Worm (Caenorhabditis elegans) whole organism, L2 larva: ENCODE results near the gene algn-6.

Experiments
- C34F6.9 ChIP-seq: fragments of 150-350 bp; optimal IDR thresholded peaks from 2 replicates; lab custom pipeline; 2014; ENCODE audit warnings: missing biosample characterization, missing genetic modification characterization
- F13H6.1 ChIP-seq: sonication (generic microtip); optimal IDR thresholded peaks from 2 replicates; lab custom pipeline; 2016; ENCODE audit warnings: missing genetic modification characterization, missing compliant biosample characterization
- R02D3.7 ChIP-seq: fragments of 150-350 bp; optimal IDR thresholded peaks from 2 replicates; lab custom pipeline; 2014; ENCODE audit warnings: missing biosample characterization, missing genetic modification characterization
- Y55F3AM.14 ChIP-seq: fragments of 200-800 bp; sonication (Bioruptor generic); optimal IDR thresholded peaks from 2 replicates; lab custom pipeline; 2018; ENCODE audit warnings: mild to moderate bottlenecking, missing genetic modification characterization, missing compliant biosample characterization
- ZK546.5 ChIP-seq: sonication (generic microtip); optimal IDR thresholded peaks from 2 replicates; lab custom pipeline; 2017; ENCODE audit warnings: missing biosample characterization, missing genetic modification characterization
- aly-2 ChIP-seq: fragments of 150-350 bp; optimal IDR thresholded peaks from 2 replicates; lab custom pipeline; 2014; ENCODE audit warnings: missing biosample characterization, missing genetic modification characterization
- ama-1 ChIP-seq: fragments of 150-350 bp; optimal IDR thresholded peaks from 2 replicates; lab custom pipeline; 2018; ENCODE audit warnings: inconsistent platforms
- blmp-1 ChIP-seq: sonication (generic microtip); optimal IDR thresholded peaks from 2 replicates; lab custom pipeline; 2017; ENCODE audit warnings: missing genetic modification characterization, mild to moderate bottlenecking, missing compliant biosample characterization, antibody characterized with exemption, moderate library complexity; ENCODE audit not compliant: insufficient read depth
- ceh-16 ChIP-seq: fragments of 150-350 bp; optimal IDR thresholded peaks from 2 replicates; lab custom pipeline; 2014; ENCODE audit warnings: missing biosample characterization, missing genetic modification characterization
- ceh-82 ChIP-seq: fragments of 150-350 bp; optimal IDR thresholded peaks from 2 replicates; lab custom pipeline; 2014; ENCODE audit warnings: missing biosample characterization, missing genetic modification characterization
- dmd-4 ChIP-seq: sonication (generic microtip); optimal IDR thresholded peaks from 2 replicates; lab custom pipeline; 2017; ENCODE audit warnings: missing biosample characterization, missing genetic modification characterization
- egl-27 ChIP-seq: sonication (generic microtip); optimal IDR thresholded peaks from 3 replicates; lab custom pipeline; 2017; ENCODE audit warnings: missing biosample characterization, missing genetic modification reagents, missing genetic modification characterization
- elt-1 ChIP-seq: fragments of 150-350 bp; optimal IDR thresholded peaks from 2 replicates; lab custom pipeline; 2014; ENCODE audit warnings: missing biosample characterization, missing genetic modification characterization
- elt-3 ChIP-seq: sonication (generic microtip); optimal IDR thresholded peaks from 2 replicates; lab custom pipeline; 2017; ENCODE audit warnings: missing biosample characterization, missing genetic modification characterization
- fos-1 ChIP-seq: fragments of 150-350 bp; optimal IDR thresholded peaks from 2 replicates; lab custom pipeline; 2014; ENCODE audit warnings: missing biosample characterization, missing genetic modification characterization
- gmeb-1 ChIP-seq: fragments of 150-350 bp; optimal IDR thresholded peaks from 2 replicates; lab custom pipeline; 2014; ENCODE audit warnings: missing biosample characterization, missing genetic modification characterization
- lin-13 ChIP-seq: fragments of 150-350 bp; optimal IDR thresholded peaks from 2 replicates; lab custom pipeline; 2014; ENCODE audit warnings: missing biosample characterization, missing genetic modification reagents, missing genetic modification characterization
- lsy-2 ChIP-seq, 2 experiments: fragments of 150-350 bp in 1 of 2; sonication (generic microtip) in 1 of 2; optimal IDR thresholded peaks; 2 replicates each; lab custom pipeline; 2014 to 2017; ENCODE audit warnings: missing biosample characterization in 2 of 2, missing genetic modification characterization in 2 of 2
- mab-5 ChIP-seq: fragments of 150-350 bp; optimal IDR thresholded peaks from 2 replicates; lab custom pipeline; 2014; ENCODE audit warnings: missing biosample characterization, missing genetic modification characterization
- mbf-1 ChIP-seq: sonication (generic microtip); optimal IDR thresholded peaks from 2 replicates; lab custom pipeline; 2017; ENCODE audit warnings: missing biosample characterization, missing genetic modification characterization
- mdl-1 ChIP-seq, 2 experiments: fragments of 150-350 bp in 1 of 2; sonication (generic microtip) in 1 of 2; optimal IDR thresholded peaks; 2 replicates each; lab custom pipeline; 2017; ENCODE audit warnings: missing biosample characterization in 2 of 2, missing genetic modification characterization in 2 of 2
- nhr-10 ChIP-seq: sonication (generic microtip); optimal IDR thresholded peaks from 2 replicates; lab custom pipeline; 2017; ENCODE audit warnings: missing biosample characterization, missing genetic modification characterization
- nhr-12 ChIP-seq: fragments of 150-350 bp; optimal IDR thresholded peaks from 2 replicates; lab custom pipeline; 2014; ENCODE audit warnings: missing biosample characterization, missing genetic modification characterization
- nhr-129 ChIP-seq: fragments of 150-350 bp; optimal IDR thresholded peaks from 2 replicates; lab custom pipeline; 2014; ENCODE audit warnings: missing biosample characterization, missing genetic modification characterization
- nhr-23 ChIP-seq: fragments of 150-350 bp; optimal IDR thresholded peaks from 2 replicates; lab custom pipeline; 2014; ENCODE audit warnings: missing biosample characterization, missing genetic modification reagents, missing genetic modification characterization
- nhr-25 ChIP-seq: fragments of 150-350 bp; sonication (generic microtip); optimal IDR thresholded peaks from 3 replicates; lab custom pipeline; 2014; ENCODE audit warnings: missing biosample characterization, missing genetic modification characterization
- nhr-6 ChIP-seq: fragments of 150-350 bp; optimal IDR thresholded peaks from 2 replicates; lab custom pipeline; 2014; ENCODE audit warnings: missing biosample characterization, missing genetic modification characterization
- peb-1 ChIP-seq: fragments of 150-350 bp; optimal IDR thresholded peaks from 2 replicates; lab custom pipeline; 2014; ENCODE audit warnings: missing biosample characterization, missing genetic modification characterization
- sem-4 ChIP-seq: fragments of 150-350 bp; optimal IDR thresholded peaks from 2 replicates; lab custom pipeline; 2014; ENCODE audit warnings: missing biosample characterization, missing genetic modification reagents, missing genetic modification characterization
- skn-1 ChIP-seq: sonication (generic microtip); optimal IDR thresholded peaks from 2 replicates; lab custom pipeline; 2017; ENCODE audit warnings: missing biosample characterization, missing genetic modification characterization
- sma-3 ChIP-seq: sonication (generic microtip); optimal IDR thresholded peaks from 2 replicates; lab custom pipeline; 2016; ENCODE audit warnings: missing genetic modification reagents, missing genetic modification characterization, missing compliant biosample characterization
- sma-9 ChIP-seq, 2 experiments: fragments of 150-350 bp in 1 of 2; sonication (generic microtip) in 1 of 2; optimal IDR thresholded peaks; 2 replicates each; lab custom pipeline; 2014 to 2016; ENCODE audit warnings: missing genetic modification characterization in 2 of 2, mild to moderate bottlenecking in 1 of 2, missing biosample characterization in 1 of 2, missing compliant biosample characterization in 1 of 2, missing genetic modification reagents in 1 of 2, moderate library complexity in 1 of 2
- snpc-4 ChIP-seq: fragments of 150-350 bp; optimal IDR thresholded peaks from 2 replicates; lab custom pipeline; 2014; ENCODE audit warnings: missing biosample characterization, missing genetic modification characterization
- unc-39 ChIP-seq: fragments of 150-350 bp; optimal IDR thresholded peaks from 2 replicates; lab custom pipeline; 2014; ENCODE audit warnings: missing biosample characterization, missing genetic modification characterization
- ztf-1 ChIP-seq: fragments of 200-800 bp; sonication (Bioruptor generic); conservative IDR thresholded peaks from 2 replicates; pipeline ENCODE4 v1.3.6; 2022; ENCODE audit warnings: missing genetic modification characterization, missing compliant biosample characterization
- ztf-11 ChIP-seq: sonication (generic microtip); optimal IDR thresholded peaks from 2 replicates; lab custom pipeline; 2017; ENCODE audit warnings: missing biosample characterization, missing genetic modification characterization

The algn-6 gene

ce11 chrII:8051330-8051729 lies 11.7 kb downstream of the algn-6 start:
- no peak for TF ChIP-seq lsy-2 (tag; optimal IDR thresholded peaks at IDR 0.05; lab: Kevin White, UChicago)
- no peak for TF ChIP-seq lin-13
- TF ChIP-seq R02D3.7 (tag; lab: Kevin White, UChicago) = no peak
- no peak for TF ChIP-seq gmeb-1 (tag; lab: Kevin White, UChicago)

ce11 chrII:8052172-8052571 lies 12.6 kb downstream of the algn-6 start:
- TF ChIP-seq nhr-6 (no peak), nhr-25 (tag; lab: Kevin White, UChicago) (no peak), fos-1 (tag; lab: Kevin White, UChicago) (no peak), peb-1 (tag; lab: Kevin White, UChicago) (no peak), mab-5 (tag; lab: Kevin White, UChicago) (no peak), Y55F3AM.14 (GFP tag; lab: Kevin White, UChicago) (no peak), sma-3 (GFP tag; lab: Kevin White, UChicago) (no peak), nhr-12 (tag; lab: Kevin White, UChicago) (no peak), ama-1 (lab: Kevin White, UChicago) (no peak), ztf-11 (tag; lab: Kevin White, UChicago) (no peak), unc-39 (tag; lab: Kevin White, UChicago) (no peak), nhr-23 (tag; lab: Kevin White, UChicago) (no peak), aly-2 (tag; lab: Kevin White, UChicago) (no peak), nhr-10 (tag; lab: Kevin White, UChicago) (no peak)
- TF ChIP-seq, all 48 proteins: peak for 0

ce11 chrII:8052850-8053249 lies 13.2 kb downstream of the algn-6 start, which contains the start of gene T05H10.4:
T05H10.4 (plus strand) TSS chrII:8053150.
- TF ChIP-seq Y55F3AM.14 (GFP tag; lab: Kevin White, UChicago) (no peak), ztf-11 (tag; lab: Kevin White, UChicago) (no peak), snpc-4 (tag; lab: Kevin White, UChicago) (no peak), sma-3 (GFP tag; lab: Kevin White, UChicago) (no peak), mbf-1 (tag; lab: Kevin White, UChicago) (no peak), blmp-1 (tag; lab: Kevin White, UChicago) (no peak), F13H6.1 (tag; lab: Kevin White, UChicago) (no peak), sma-9 (GFP tag; optimal IDR thresholded peaks at IDR 0.05; lab: Kevin White, UChicago) (no peak), sma-9 (tag; optimal IDR thresholded peaks at IDR 0.05; lab: Kevin White, UChicago) (no peak), lin-13 (no peak), ZK546.5 (tag; lab: Kevin White, UChicago) (no peak), ceh-16 (no peak), elt-3 (no peak), nhr-6 (no peak), dmd-4 (no peak), aly-2 (tag; lab: Kevin White, UChicago) (no peak), nhr-10 (tag; lab: Kevin White, UChicago) (no peak), mdl-1 (tag; optimal IDR thresholded peaks at IDR 0.05; lab: Kevin White, UChicago) (no peak), gmeb-1 (tag; lab: Kevin White, UChicago) (no peak), ama-1 (lab: Kevin White, UChicago) (no peak)

- TF ChIP-seq ZK546.5 (tag; lab: Kevin White, UChicago) = no peak
- no peak for TF ChIP-seq F13H6.1 (tag; lab: Kevin White, UChicago)
- no peak for TF ChIP-seq skn-1 (tag; lab: Kevin White, UChicago)
- no peak for TF ChIP-seq elt-1 (tag; lab: Kevin White, UChicago)
- no peak for TF ChIP-seq sem-4 (tag; lab: Kevin White, UChicago)
- no peak for TF ChIP-seq egl-27 (tag; lab: Kevin White, UChicago)
- no peak for TF ChIP-seq nhr-23 (tag; lab: Kevin White, UChicago)
- TF ChIP-seq C34F6.9 (tag; lab: Kevin White, UChicago) = no peak
- no peak for TF ChIP-seq nhr-129
- TF ChIP-seq ceh-82 = no peak
- no peak for TF ChIP-seq ztf-1 (GFP tag; lab: Robert Waterston, UW)
- TF ChIP-seq fos-1 (tag; lab: Kevin White, UChicago) = no peak
- no peak for TF ChIP-seq mdl-1 (tag; optimal IDR thresholded peaks at IDR 0.05; lab: Kevin White, UChicago)
- TF ChIP-seq sma-3 (GFP tag; lab: Kevin White, UChicago) = no peak
Observed at ce11 chrII:8057911-8058310, 18.3 kb downstream of the algn-6 start.
